Worm (Caenorhabditis elegans) whole organism, L1 larva: ENCODE data around the gene Y54F10BM.23.
A peak's percentile ranks its signal among the peaks of the same experiment; 100 is the strongest.

Experiments
- C34B4.2 ChIP-seq: sonication (generic microtip); optimal IDR thresholded peaks from 2 replicates; lab custom pipeline; 2017; ENCODE audit warnings: mild to moderate bottlenecking, missing genetic modification characterization, missing compliant biosample characterization
- F16B12.6 ChIP-seq: fragments of 150-350 bp; optimal IDR thresholded peaks from 2 replicates; lab custom pipeline; 2014; ENCODE audit warnings: missing biosample characterization, missing genetic modification characterization
- aly-2 ChIP-seq: fragments of 150-350 bp; optimal IDR thresholded peaks from 2 replicates; lab custom pipeline; 2014; ENCODE audit warnings: missing biosample characterization, missing genetic modification characterization
- ama-1 ChIP-seq: fragments of 150-350 bp; optimal IDR thresholded peaks from 2 replicates; lab custom pipeline; 2014
- ceh-82 ChIP-seq, 3 experiments: fragments of 150-350 bp in 1 of 3; sonication (generic microtip) in 2 of 3; optimal IDR thresholded peaks; 2 replicates each; lab custom pipeline; 2014 to 2017; ENCODE audit warnings: missing biosample characterization in 3 of 3, missing genetic modification characterization in 3 of 3
- dpl-1 ChIP-seq, 3 experiments: fragments of 150-350 bp in 2 of 3; sonication (generic microtip) in 1 of 3; optimal IDR thresholded peaks; 2 replicates each; lab custom pipeline; 2014 to 2017; ENCODE audit warnings: missing biosample characterization in 3 of 3, missing genetic modification characterization in 3 of 3, missing genetic modification reagents in 3 of 3
- dsc-1 ChIP-seq: sonication (generic microtip); optimal IDR thresholded peaks from 2 replicates; lab custom pipeline; 2016; ENCODE audit warnings: mild to moderate bottlenecking, missing genetic modification characterization, missing compliant biosample characterization
- efl-1 ChIP-seq, 4 experiments: fragments of 150-350 bp; optimal IDR thresholded peaks in 3 of 4; peaks in 1 of 4; 1 replicate in 1 of 4; 2 replicates in 3 of 4; lab custom pipeline; 2014; ENCODE audit warnings: missing biosample characterization in 2 of 4, missing genetic modification characterization in 2 of 4, missing genetic modification reagents in 2 of 4
- egl-13 ChIP-seq: sonication (generic microtip); optimal IDR thresholded peaks from 2 replicates; lab custom pipeline; 2016; ENCODE audit warnings: missing genotype, missing genetic modification reagents, missing genetic modification characterization, missing compliant biosample characterization
- egl-27 ChIP-seq, 2 experiments: fragments of 150-350 bp in 1 of 2; sonication (generic microtip); optimal IDR thresholded peaks; 3 replicates each; lab custom pipeline; 2017 to 2018; ENCODE audit warnings: missing biosample characterization in 2 of 2, missing genetic modification characterization in 2 of 2, missing genetic modification reagents in 2 of 2
- fkh-10 ChIP-seq: sonication (generic microtip); optimal IDR thresholded peaks from 2 replicates; lab custom pipeline; 2017; ENCODE audit warnings: missing biosample characterization, missing genetic modification reagents, missing genetic modification characterization
- hlh-4 ChIP-seq: sonication (generic microtip); optimal IDR thresholded peaks from 2 replicates; lab custom pipeline; 2016; ENCODE audit warnings: mild to moderate bottlenecking, missing genetic modification characterization, missing compliant biosample characterization
- hpl-2 ChIP-seq: fragments of 150-350 bp; optimal IDR thresholded peaks from 2 replicates; lab custom pipeline; 2014; ENCODE audit warnings: missing biosample characterization, missing genetic modification reagents, missing genetic modification characterization
- isw-1 ChIP-seq: fragments of 200-800 bp; sonication (Bioruptor generic); IDR thresholded peaks from 2 replicates; pipeline ENCODE4 v1.3.6; 2022; ENCODE audit warnings: missing genetic modification characterization, missing compliant biosample characterization
- lin-13 ChIP-seq: fragments of 150-350 bp; optimal IDR thresholded peaks from 2 replicates; lab custom pipeline; 2014; ENCODE audit warnings: missing biosample characterization, missing genetic modification reagents, missing genetic modification characterization
- lin-14 ChIP-seq: fragments of 200-800 bp; sonication (Bioruptor generic); optimal IDR thresholded peaks from 2 replicates; lab custom pipeline; 2018; ENCODE audit warnings: mild to moderate bottlenecking, missing genetic modification characterization, moderate library complexity, missing compliant biosample characterization
- lin-35 ChIP-seq, 2 experiments: fragments of 150-350 bp; optimal IDR thresholded peaks; 2 replicates each; lab custom pipeline; 2014; ENCODE audit warnings: missing biosample characterization in 2 of 2, missing genetic modification characterization in 2 of 2, missing genetic modification reagents in 2 of 2
- lir-3 ChIP-seq: sonication (generic microtip); optimal IDR thresholded peaks from 2 replicates; lab custom pipeline; 2016; ENCODE audit warnings: mild to moderate bottlenecking, missing genetic modification characterization, moderate library complexity, missing compliant biosample characterization; ENCODE audit not compliant: poor library complexity
- lsy-2 ChIP-seq, 2 experiments: fragments of 150-350 bp; optimal IDR thresholded peaks; 2 replicates each; lab custom pipeline; 2014; ENCODE audit warnings: missing biosample characterization in 2 of 2, missing genetic modification characterization in 2 of 2
- mef-2 ChIP-seq: fragments of 150-350 bp; optimal IDR thresholded peaks from 2 replicates; lab custom pipeline; 2014; ENCODE audit warnings: missing biosample characterization, missing genetic modification characterization
- mep-1 ChIP-seq: fragments of 150-350 bp; optimal IDR thresholded peaks from 2 replicates; lab custom pipeline; 2014; ENCODE audit warnings: missing biosample characterization, missing genetic modification characterization
- nhr-11 ChIP-seq: fragments of 150-350 bp; optimal IDR thresholded peaks from 2 replicates; lab custom pipeline; 2014; ENCODE audit warnings: missing biosample characterization, missing genetic modification characterization
- nhr-12 ChIP-seq: sonication (generic microtip); optimal IDR thresholded peaks from 2 replicates; lab custom pipeline; 2017; ENCODE audit warnings: missing biosample characterization, missing genetic modification characterization
- nhr-19 ChIP-seq: fragments of 200-800 bp; sonication (Bioruptor generic); conservative IDR thresholded peaks from 2 replicates; pipeline ENCODE4 v1.3.6; 2022; ENCODE audit warnings: missing genetic modification characterization, missing compliant biosample characterization
- nhr-20 ChIP-seq: sonication (generic microtip); optimal IDR thresholded peaks from 2 replicates; lab custom pipeline; 2016; ENCODE audit warnings: mild to moderate bottlenecking, missing genetic modification characterization, missing compliant biosample characterization
- nhr-47 ChIP-seq: sonication (generic microtip); optimal IDR thresholded peaks from 2 replicates; lab custom pipeline; 2016; ENCODE audit warnings: mild to moderate bottlenecking, missing genetic modification characterization, moderate library complexity, missing compliant biosample characterization
- nhr-71 ChIP-seq: sonication (generic microtip); optimal IDR thresholded peaks from 2 replicates; lab custom pipeline; 2016; ENCODE audit warnings: mild to moderate bottlenecking, missing genetic modification characterization, moderate library complexity, missing compliant biosample characterization
- nhr-84 ChIP-seq: sonication (generic microtip); optimal IDR thresholded peaks from 2 replicates; lab custom pipeline; 2017; ENCODE audit warnings: missing biosample characterization, missing genetic modification characterization
- nhr-85 ChIP-seq: sonication (generic microtip); peaks from one replicate; lab custom pipeline; 2016; ENCODE audit warnings: missing genetic modification characterization, inconsistent platforms, missing compliant biosample characterization
- skn-1 ChIP-seq: fragments of 150-350 bp; optimal IDR thresholded peaks from 2 replicates; lab custom pipeline; 2014; ENCODE audit warnings: missing biosample characterization, missing genetic modification characterization
- snpc-4 ChIP-seq: fragments of 150-350 bp; optimal IDR thresholded peaks from 2 replicates; lab custom pipeline; 2014; ENCODE audit warnings: missing biosample characterization, missing genetic modification characterization
- sptf-1 ChIP-seq: fragments of 150-350 bp; optimal IDR thresholded peaks from 2 replicates; lab custom pipeline; 2014; ENCODE audit warnings: missing biosample characterization, missing genetic modification characterization
- unc-30 ChIP-seq: sonication (generic microtip); optimal IDR thresholded peaks from 2 replicates; lab custom pipeline; 2017; ENCODE audit warnings: missing biosample characterization, missing genetic modification characterization
- unc-98 ChIP-seq: fragments of 200-800 bp; sonication (Bioruptor generic); IDR thresholded peaks from 2 replicates; pipeline ENCODE4 v1.3.6; 2022; ENCODE audit warnings: missing genetic modification characterization, missing compliant biosample characterization
- xbp-1 ChIP-seq: sonication (generic microtip); optimal IDR thresholded peaks from 2 replicates; lab custom pipeline; 2016; ENCODE audit warnings: missing genetic modification characterization, missing compliant biosample characterization

Y54F10BM.23 gene

DNA sequence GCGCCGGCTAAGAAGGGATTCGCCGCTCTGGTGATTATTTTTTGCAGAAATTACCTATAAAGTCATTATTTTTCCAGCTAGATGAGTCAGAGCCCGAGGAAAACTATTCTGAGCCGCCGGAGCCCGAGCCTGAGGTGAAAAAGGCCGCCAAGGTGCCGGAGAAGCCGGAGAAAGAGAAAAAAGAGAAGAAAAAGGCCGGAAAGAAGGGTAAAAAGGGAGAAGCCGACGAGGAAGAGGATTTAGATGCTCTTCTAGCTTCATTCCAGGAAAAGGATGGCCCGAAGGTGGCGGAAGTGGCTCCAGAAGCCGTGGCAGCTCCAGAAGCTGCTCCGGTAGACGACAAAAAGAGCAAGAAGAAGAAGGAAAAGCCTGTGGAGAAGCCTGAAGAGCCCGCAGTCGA is 35.3 kb upstream of the Y54F10BM.23 start:
- TF ChIP-seq efl-1 (optimal IDR thresholded peaks at IDR 0.05; lab: Kevin White, UChicago), result no peak
- peak in 1 of 2 experiments; percentile 68 for TF ChIP-seq efl-1 (GFP tag; optimal IDR thresholded peaks at IDR 0.05 in 1 of 2; lab: Kevin White, UChicago)
- no peak for TF ChIP-seq lsy-2 (tag; optimal IDR thresholded peaks at IDR 0.05; lab: Kevin White, UChicago)

DNA sequence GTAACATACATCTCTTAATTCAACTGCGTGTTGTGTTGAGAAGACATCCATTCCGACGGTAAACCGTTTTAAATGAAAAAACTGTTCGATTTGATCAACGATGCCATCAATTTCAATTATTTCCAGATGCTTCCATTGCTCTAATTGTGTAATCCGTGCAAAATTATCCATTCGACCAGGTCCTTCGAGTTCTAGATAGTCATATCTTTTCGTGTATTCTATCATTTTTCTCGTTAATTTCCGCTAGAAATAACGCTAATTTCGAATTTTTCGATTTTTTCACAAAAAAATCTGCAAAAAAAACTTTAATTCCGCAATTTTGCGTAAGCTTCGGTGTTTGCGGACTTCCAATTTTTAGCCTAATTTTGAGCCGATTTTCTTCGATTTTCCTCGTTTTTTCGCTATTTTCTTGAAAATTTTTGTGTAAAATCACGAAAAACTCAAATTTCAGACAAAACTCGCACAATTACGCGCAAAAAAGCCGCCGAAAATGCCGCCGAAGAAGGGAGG is 34.7 kb upstream of the Y54F10BM.23 start, which contains the start of the genes fbxa-66 and iffb-1:
Gene fbxa-66, minus strand, starts transcription at position 51 of the 510 bp plus-strand sequence.
Gene iffb-1, plus strand, starts transcription at position 452 of the 510 bp plus-strand sequence.
- TF ChIP-seq egl-27 (tag; optimal IDR thresholded peaks at IDR 0.05; lab: Kevin White, UChicago) (no peak), dpl-1 (GFP tag; optimal IDR thresholded peaks at IDR 0.05; lab: Kevin White, UChicago) (peak; percentile 25 to 70 (median 55)), F16B12.6 (tag; lab: Kevin White, UChicago) (peak; percentile 85), nhr-19 (no peak), efl-1 (optimal IDR thresholded peaks at IDR 0.05; lab: Kevin White, UChicago) (peak; percentile 42 to 62), efl-1 (GFP tag; optimal IDR thresholded peaks at IDR 0.05 in 1 of 2; lab: Kevin White, UChicago) (peak; percentile 65 to 95), xbp-1 (tag; lab: Kevin White, UChicago) (peak; percentile 2), mep-1 (tag; lab: Kevin White, UChicago) (peak; percentile 51), lin-35 (GFP tag; optimal IDR thresholded peaks at IDR 0.05; lab: Kevin White, UChicago) (peak; percentile 37 to 55), lsy-2 (tag; optimal IDR thresholded peaks at IDR 0.05; lab: Kevin White, UChicago) (peak; percentile 39 to 47), unc-98 (no peak), sptf-1 (no peak), nhr-71 (tag; lab: Kevin White, UChicago) (no peak), skn-1 (peak; percentile 9), isw-1 (0 out of 2 replicates have a peak, but pooled peaks have one; percentile 4), ceh-82 (tag; optimal IDR thresholded peaks at IDR 0.05; lab: Kevin White, UChicago) (peak in 1 of 3 experiments; percentile 30), nhr-85 (tag; lab: Kevin White, UChicago) (peak; percentile 51)
- TF ChIP-seq, all 84 proteins: peak for 11

DNA sequence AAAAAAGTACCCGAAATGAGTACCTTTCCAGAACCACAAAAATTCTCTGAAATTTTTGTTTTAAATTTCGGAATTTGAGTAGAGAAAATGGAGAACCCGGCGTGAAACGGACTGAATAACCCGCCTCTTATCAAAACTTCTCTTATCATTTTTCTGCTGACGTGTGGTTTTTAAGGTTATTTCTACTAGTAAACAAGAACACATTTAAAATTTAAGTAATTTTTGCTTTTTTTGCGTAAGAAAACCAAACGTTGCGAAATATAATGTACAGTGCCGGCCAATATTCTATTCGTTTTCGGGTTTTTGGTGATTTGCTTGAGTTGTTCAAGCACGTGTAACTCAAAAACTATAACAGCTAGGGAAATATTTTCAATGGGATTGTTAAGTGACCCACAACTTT is 31.6 kb upstream of the Y54F10BM.23 start:
- TF ChIP-seq snpc-4 (tag; lab: Kevin White, UChicago), result no peak
- no peak for TF ChIP-seq lir-3
- no peak for TF ChIP-seq unc-30
- no peak for TF ChIP-seq egl-13
- TF ChIP-seq nhr-12, result no peak
- TF ChIP-seq egl-27 (tag; optimal IDR thresholded peaks at IDR 0.05; lab: Kevin White, UChicago), result no peak
- no peak for TF ChIP-seq lin-14 (GFP tag; lab: Kevin White, UChicago)
- no peak for TF ChIP-seq efl-1 (optimal IDR thresholded peaks at IDR 0.05; lab: Kevin White, UChicago)
- TF ChIP-seq efl-1 (GFP tag; optimal IDR thresholded peaks at IDR 0.05 in 1 of 2; lab: Kevin White, UChicago), result no peak
- no peak for TF ChIP-seq nhr-11 (tag; lab: Kevin White, UChicago)
- no peak for TF ChIP-seq mef-2
- no peak for TF ChIP-seq F16B12.6 (tag; lab: Kevin White, UChicago)
- TF ChIP-seq lin-35 (GFP tag; optimal IDR thresholded peaks at IDR 0.05; lab: Kevin White, UChicago), result no peak
- TF ChIP-seq aly-2, result no peak
- no peak for TF ChIP-seq nhr-47
- TF ChIP-seq nhr-85 (tag; lab: Kevin White, UChicago), result no peak
- TF ChIP-seq hlh-4, result no peak
- TF ChIP-seq nhr-84, result no peak
- no peak for TF ChIP-seq nhr-20 (tag; lab: Kevin White, UChicago)
- TF ChIP-seq hpl-2 (GFP tag; lab: Kevin White, UChicago), result no peak
- no peak for TF ChIP-seq lin-13 (GFP tag; lab: Kevin White, UChicago)

DNA sequence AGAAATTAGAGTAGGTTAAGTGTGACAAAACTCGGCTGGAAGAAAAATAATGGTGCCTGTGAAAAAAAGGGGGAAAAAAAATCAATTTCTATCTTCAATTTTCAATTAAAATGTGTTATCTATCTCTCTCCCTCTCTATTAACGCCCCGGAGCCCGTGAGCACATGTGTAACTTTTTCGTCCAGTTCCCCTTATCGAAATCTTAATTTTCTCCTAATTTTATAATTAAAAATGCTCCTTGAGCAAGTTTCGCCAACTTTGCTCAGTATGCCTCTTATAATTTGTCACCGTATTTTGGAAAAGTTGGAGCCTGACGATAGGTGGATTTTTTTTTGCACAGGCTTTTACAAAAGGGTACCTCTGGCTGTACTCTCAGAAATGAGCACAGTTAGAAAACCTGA is 28.7 kb upstream of the Y54F10BM.23 start, which contains the start of the genes fbxa-1 and Y54F10BM.20:
Gene fbxa-1, minus strand, starts transcription at position 101 of the 400 bp plus-strand sequence.
Gene Y54F10BM.20, plus strand, starts transcription at position 231 of the 400 bp plus-strand sequence.
- no peak for TF ChIP-seq C34B4.2 (tag; lab: Kevin White, UChicago)
- TF ChIP-seq ama-1 (lab: Kevin White, UChicago), result no peak
- no peak for TF ChIP-seq dsc-1 (tag; lab: Kevin White, UChicago)
- no peak for TF ChIP-seq fkh-10 (GFP tag; lab: Kevin White, UChicago)
- no peak for TF ChIP-seq hpl-2 (GFP tag; lab: Kevin White, UChicago)
